Worm (Caenorhabditis elegans) whole organism, L1 larva: ENCODE measurements around the gene Y37E11AL.12.
A peak's percentile ranks its signal among the peaks of the same experiment; 100 is the strongest.

ENCODE experiments used
- C04F5.9 ChIP-seq: sonication (generic microtip); optimal IDR thresholded peaks from 2 replicates; lab custom pipeline; 2016; ENCODE audit warnings: missing genetic modification characterization, missing compliant biosample characterization
- C16A3.4 ChIP-seq: fragments of 150-350 bp; optimal IDR thresholded peaks from 2 replicates; lab custom pipeline; 2014; ENCODE audit warnings: missing biosample characterization, missing genetic modification characterization
- C34B4.2 ChIP-seq: sonication (generic microtip); optimal IDR thresholded peaks from 2 replicates; lab custom pipeline; 2017; ENCODE audit warnings: mild to moderate bottlenecking, missing genetic modification characterization, missing compliant biosample characterization
- aly-2 ChIP-seq: fragments of 150-350 bp; optimal IDR thresholded peaks from 2 replicates; lab custom pipeline; 2014; ENCODE audit warnings: missing biosample characterization, missing genetic modification characterization
- ama-1 ChIP-seq: fragments of 150-350 bp; optimal IDR thresholded peaks from 2 replicates; lab custom pipeline; 2014
- ceh-8 ChIP-seq: fragments of 200-800 bp; sonication (Bioruptor generic); optimal IDR thresholded peaks from 2 replicates; lab custom pipeline; 2018; ENCODE audit warnings: mild to moderate bottlenecking, missing genetic modification characterization, moderate library complexity, missing compliant biosample characterization
- ceh-82 ChIP-seq, 3 experiments: fragments of 150-350 bp in 1 of 3; sonication (generic microtip) in 2 of 3; optimal IDR thresholded peaks; 2 replicates each; lab custom pipeline; 2014 to 2017; ENCODE audit warnings: missing biosample characterization in 3 of 3, missing genetic modification characterization in 3 of 3
- ceh-88 ChIP-seq: fragments of 200-800 bp; sonication (Bioruptor generic); IDR thresholded peaks from 2 replicates; pipeline ENCODE4 v1.3.6; 2022; ENCODE audit warnings: missing genetic modification characterization, missing compliant biosample characterization
- dsc-1 ChIP-seq: sonication (generic microtip); optimal IDR thresholded peaks from 2 replicates; lab custom pipeline; 2016; ENCODE audit warnings: mild to moderate bottlenecking, missing genetic modification characterization, missing compliant biosample characterization
- efl-1 ChIP-seq, 4 experiments: fragments of 150-350 bp; optimal IDR thresholded peaks in 3 of 4; peaks in 1 of 4; 1 replicate in 1 of 4; 2 replicates in 3 of 4; lab custom pipeline; 2014; ENCODE audit warnings: missing biosample characterization in 2 of 4, missing genetic modification characterization in 2 of 4, missing genetic modification reagents in 2 of 4
- elt-2 ChIP-seq: sonication (generic microtip); optimal IDR thresholded peaks from 2 replicates; lab custom pipeline; 2016; ENCODE audit warnings: missing genetic modification characterization, mild to moderate bottlenecking, inconsistent platforms, missing compliant biosample characterization, missing genetic modification reagents
- elt-3 ChIP-seq, 6 experiments: fragments of 150-350 bp in 1 of 6; sonication (generic microtip); optimal IDR thresholded peaks; 2 replicates each; lab custom pipeline; 2017 to 2018; ENCODE audit warnings: missing biosample characterization in 6 of 6, missing genetic modification characterization in 6 of 6, inconsistent platforms in 1 of 6
- fos-1 ChIP-seq: fragments of 150-350 bp; optimal IDR thresholded peaks from 2 replicates; lab custom pipeline; 2014; ENCODE audit warnings: missing biosample characterization, missing genetic modification characterization
- grh-1 ChIP-seq: fragments of 200-800 bp; sonication (Bioruptor generic); IDR thresholded peaks from 2 replicates; pipeline ENCODE4 v1.3.6; 2022; ENCODE audit warnings: missing genetic modification reagents, missing genetic modification characterization, missing compliant biosample characterization
- hlh-17 ChIP-seq: fragments of 200-800 bp; sonication (Bioruptor generic); optimal IDR thresholded peaks from 2 replicates; lab custom pipeline; 2018; ENCODE audit warnings: missing genetic modification characterization, mild to moderate bottlenecking, missing compliant biosample characterization, moderate library complexity, borderline replicate concordance
- hpl-2 ChIP-seq: fragments of 150-350 bp; optimal IDR thresholded peaks from 2 replicates; lab custom pipeline; 2014; ENCODE audit warnings: missing biosample characterization, missing genetic modification reagents, missing genetic modification characterization
- irx-1 ChIP-seq: sonication (generic microtip); optimal IDR thresholded peaks from 2 replicates; lab custom pipeline; 2016; ENCODE audit warnings: missing genetic modification characterization, missing compliant biosample characterization
- isw-1 ChIP-seq: fragments of 200-800 bp; sonication (Bioruptor generic); IDR thresholded peaks from 2 replicates; pipeline ENCODE4 v1.3.6; 2022; ENCODE audit warnings: missing genetic modification characterization, missing compliant biosample characterization
- jun-1 ChIP-seq: fragments of 150-350 bp; optimal IDR thresholded peaks from 2 replicates; lab custom pipeline; 2014; ENCODE audit warnings: missing biosample characterization, missing genetic modification reagents, missing genetic modification characterization
- lin-14 ChIP-seq: fragments of 200-800 bp; sonication (Bioruptor generic); optimal IDR thresholded peaks from 2 replicates; lab custom pipeline; 2018; ENCODE audit warnings: mild to moderate bottlenecking, missing genetic modification characterization, moderate library complexity, missing compliant biosample characterization
- lin-15B ChIP-seq: fragments of 150-350 bp; sonication (generic microtip); optimal IDR thresholded peaks from 3 replicates; lab custom pipeline; 2014; ENCODE audit warnings: missing biosample characterization, missing genetic modification characterization
- lin-35 ChIP-seq, 2 experiments: fragments of 150-350 bp; optimal IDR thresholded peaks; 2 replicates each; lab custom pipeline; 2014; ENCODE audit warnings: missing biosample characterization in 2 of 2, missing genetic modification characterization in 2 of 2, missing genetic modification reagents in 2 of 2
- mab-9 ChIP-seq: fragments of 200-800 bp; sonication (Bioruptor generic); IDR thresholded peaks from 2 replicates; pipeline ENCODE4 v1.3.6; 2022; ENCODE audit warnings: missing genetic modification reagents, missing genetic modification characterization, missing compliant biosample characterization
- mdl-1 ChIP-seq, 2 experiments: fragments of 150-350 bp; optimal IDR thresholded peaks; 2 replicates each; lab custom pipeline; 2014 to 2017; ENCODE audit warnings: missing biosample characterization in 2 of 2, missing genetic modification characterization in 2 of 2, inconsistent platforms in 1 of 2
- mef-2 ChIP-seq: fragments of 150-350 bp; optimal IDR thresholded peaks from 2 replicates; lab custom pipeline; 2014; ENCODE audit warnings: missing biosample characterization, missing genetic modification characterization
- mep-1 ChIP-seq: fragments of 150-350 bp; optimal IDR thresholded peaks from 2 replicates; lab custom pipeline; 2014; ENCODE audit warnings: missing biosample characterization, missing genetic modification characterization
- nhr-11 ChIP-seq: fragments of 150-350 bp; optimal IDR thresholded peaks from 2 replicates; lab custom pipeline; 2014; ENCODE audit warnings: missing biosample characterization, missing genetic modification characterization
- nhr-12 ChIP-seq: sonication (generic microtip); optimal IDR thresholded peaks from 2 replicates; lab custom pipeline; 2017; ENCODE audit warnings: missing biosample characterization, missing genetic modification characterization
- nhr-19 ChIP-seq: fragments of 200-800 bp; sonication (Bioruptor generic); conservative IDR thresholded peaks from 2 replicates; pipeline ENCODE4 v1.3.6; 2022; ENCODE audit warnings: missing genetic modification characterization, missing compliant biosample characterization
- nhr-20 ChIP-seq: sonication (generic microtip); optimal IDR thresholded peaks from 2 replicates; lab custom pipeline; 2016; ENCODE audit warnings: mild to moderate bottlenecking, missing genetic modification characterization, missing compliant biosample characterization
- nhr-237 ChIP-seq: fragments of 150-350 bp; optimal IDR thresholded peaks from 2 replicates; lab custom pipeline; 2014; ENCODE audit warnings: missing biosample characterization, missing genetic modification characterization
- nhr-47 ChIP-seq: sonication (generic microtip); optimal IDR thresholded peaks from 2 replicates; lab custom pipeline; 2016; ENCODE audit warnings: mild to moderate bottlenecking, missing genetic modification characterization, moderate library complexity, missing compliant biosample characterization
- nhr-77 ChIP-seq: fragments of 150-350 bp; optimal IDR thresholded peaks from 2 replicates; lab custom pipeline; 2014; ENCODE audit warnings: missing biosample characterization, missing genetic modification characterization
- nhr-84 ChIP-seq: sonication (generic microtip); optimal IDR thresholded peaks from 2 replicates; lab custom pipeline; 2017; ENCODE audit warnings: missing biosample characterization, missing genetic modification characterization
- nhr-85 ChIP-seq: sonication (generic microtip); peaks from one replicate; lab custom pipeline; 2016; ENCODE audit warnings: missing genetic modification characterization, inconsistent platforms, missing compliant biosample characterization
- nhr-90 ChIP-seq: sonication (generic microtip); optimal IDR thresholded peaks from 2 replicates; lab custom pipeline; 2016; ENCODE audit warnings: mild to moderate bottlenecking, missing genetic modification characterization, missing compliant biosample characterization; ENCODE audit not compliant: poor library complexity
- pax-3 ChIP-seq: fragments of 200-800 bp; sonication (Bioruptor generic); optimal IDR thresholded peaks from 2 replicates; lab custom pipeline; 2018; ENCODE audit warnings: mild to moderate bottlenecking, missing genetic modification characterization, moderate library complexity, missing compliant biosample characterization
- snpc-4 ChIP-seq: fragments of 150-350 bp; optimal IDR thresholded peaks from 2 replicates; lab custom pipeline; 2014; ENCODE audit warnings: missing biosample characterization, missing genetic modification characterization
- sptf-1 ChIP-seq: fragments of 150-350 bp; optimal IDR thresholded peaks from 2 replicates; lab custom pipeline; 2014; ENCODE audit warnings: missing biosample characterization, missing genetic modification characterization
- sup-37 ChIP-seq: fragments of 200-800 bp; sonication (Bioruptor generic); optimal IDR thresholded peaks from 2 replicates; lab custom pipeline; 2018; ENCODE audit warnings: mild to moderate bottlenecking, missing genetic modification characterization, missing compliant biosample characterization
- swsn-7 ChIP-seq: sonication (generic microtip); optimal IDR thresholded peaks from 2 replicates; lab custom pipeline; 2016; ENCODE audit warnings: missing genetic modification characterization, missing compliant biosample characterization
- tbx-2 ChIP-seq: sonication (generic microtip); optimal IDR thresholded peaks from 2 replicates; lab custom pipeline; 2016; ENCODE audit warnings: missing genetic modification characterization, missing compliant biosample characterization
- unc-130 ChIP-seq: fragments of 150-350 bp; optimal IDR thresholded peaks from 2 replicates; lab custom pipeline; 2017; ENCODE audit warnings: missing biosample characterization, missing genetic modification characterization, inconsistent platforms
- unc-62 ChIP-seq: fragments of 150-350 bp; optimal IDR thresholded peaks from 2 replicates; lab custom pipeline; 2014; ENCODE audit warnings: missing biosample characterization, missing genetic modification reagents, missing genetic modification characterization
- unc-86 ChIP-seq: sonication (generic microtip); optimal IDR thresholded peaks from 2 replicates; lab custom pipeline; 2016; ENCODE audit warnings: missing genetic modification characterization, missing compliant biosample characterization
- unc-98 ChIP-seq: fragments of 200-800 bp; sonication (Bioruptor generic); IDR thresholded peaks from 2 replicates; pipeline ENCODE4 v1.3.6; 2022; ENCODE audit warnings: missing genetic modification characterization, missing compliant biosample characterization
- xbp-1 ChIP-seq: sonication (generic microtip); optimal IDR thresholded peaks from 2 replicates; lab custom pipeline; 2016; ENCODE audit warnings: missing genetic modification characterization, missing compliant biosample characterization
- zag-1 ChIP-seq: fragments of 150-350 bp; optimal IDR thresholded peaks from 2 replicates; lab custom pipeline; 2014; ENCODE audit warnings: missing biosample characterization, missing genetic modification characterization
- ztf-11 ChIP-seq, 2 experiments: sonication (generic microtip); optimal IDR thresholded peaks; 2 replicates each; lab custom pipeline; 2016 to 2017; ENCODE audit warnings: missing genetic modification characterization in 2 of 2, missing biosample characterization in 1 of 2, missing compliant biosample characterization in 1 of 2

Gene Y37E11AL.12

ce11 chrIV:3740830-3741477, 39.2 kb upstream of the Y37E11AL.12 start, which contains the start of gene nape-1 (continued):
- TF ChIP-seq mef-2 (tag; lab: Kevin White, UChicago) (peak; percentile 35), C04F5.9 (tag; lab: Kevin White, UChicago) (no peak), nhr-237 (no peak), grh-1 (GFP tag; lab: Robert Waterston, UW) (peak; percentile 41; the same call in 1 of the 2 replicates), dsc-1 (tag; lab: Kevin White, UChicago) (no peak), efl-1 (optimal IDR thresholded peaks at IDR 0.05; lab: Kevin White, UChicago) (peak; percentile 40 to 47), efl-1 (GFP tag; optimal IDR thresholded peaks at IDR 0.05 in 1 of 2; lab: Kevin White, UChicago) (peak; percentile 26 to 93), mab-9 (GFP tag; lab: Robert Waterston, UW) (no peak), ama-1 (no peak), isw-1 (GFP tag; lab: Robert Waterston, UW) (no peak), unc-62 (GFP tag; lab: Kevin White, UChicago) (no peak), tbx-2 (tag; lab: Kevin White, UChicago) (peak; percentile 43), nhr-12 (tag; lab: Kevin White, UChicago) (no peak), hlh-17 (no peak), nhr-19 (GFP tag; lab: Robert Waterston, UW) (no peak; the same call in 1 of the 2 replicates), nhr-77 (peak; percentile 77), nhr-11 (no peak), jun-1 (no peak), pax-3 (tag; lab: Kevin White, UChicago) (no peak), C34B4.2 (tag; lab: Kevin White, UChicago) (no peak)

ce11 chrIV:3738655-3739403, 37.0 kb upstream of the Y37E11AL.12 start, which contains the start of gene nape-2:
Gene nape-2, minus strand, starts transcription at chrIV:3738925.
- TF ChIP-seq irx-1 (tag; lab: Kevin White, UChicago), result no peak
- no peak for TF ChIP-seq xbp-1 (tag; lab: Kevin White, UChicago)
- no peak for TF ChIP-seq unc-86 (tag; lab: Kevin White, UChicago)
- no peak for TF ChIP-seq ztf-11 (tag; optimal IDR thresholded peaks at IDR 0.05; lab: Kevin White, UChicago)
- no peak for TF ChIP-seq zag-1 (tag; lab: Kevin White, UChicago)
- TF ChIP-seq snpc-4 (tag; lab: Kevin White, UChicago), result peak; percentile 37
- no peak for TF ChIP-seq C34B4.2 (tag; lab: Kevin White, UChicago)
- no peak for TF ChIP-seq ceh-82 (tag; optimal IDR thresholded peaks at IDR 0.05; lab: Kevin White, UChicago)
- TF ChIP-seq C16A3.4 (tag; lab: Kevin White, UChicago), result no peak
- TF ChIP-seq hpl-2, result no peak
- TF ChIP-seq swsn-7, result no peak
- TF ChIP-seq lin-35 (GFP tag; optimal IDR thresholded peaks at IDR 0.05; lab: Kevin White, UChicago), result peak in 1 of 2 experiments; percentile 32
- no peak for TF ChIP-seq sup-37 (GFP tag; lab: Kevin White, UChicago)
- TF ChIP-seq mep-1 (tag; lab: Kevin White, UChicago), result no peak
- no peak for TF ChIP-seq fos-1
- no peak for TF ChIP-seq pax-3 (tag; lab: Kevin White, UChicago)
- peak; percentile 45 for TF ChIP-seq lin-15B
- no peak for TF ChIP-seq nhr-85 (tag; lab: Kevin White, UChicago)
- TF ChIP-seq mdl-1 (tag; optimal IDR thresholded peaks at IDR 0.05; lab: Kevin White, UChicago), result no peak
- TF ChIP-seq lin-14, result peak; percentile 70
- TF ChIP-seq elt-2, result no peak
- TF ChIP-seq mab-9 (GFP tag; lab: Robert Waterston, UW), result no peak
- no peak for TF ChIP-seq tbx-2 (tag; lab: Kevin White, UChicago)
- no peak for TF ChIP-seq elt-3 (tag; optimal IDR thresholded peaks at IDR 0.05; lab: Kevin White, UChicago)
- TF ChIP-seq unc-130 (tag; lab: Kevin White, UChicago), result no peak
- TF ChIP-seq aly-2 (tag; lab: Kevin White, UChicago), result no peak
- TF ChIP-seq sptf-1, result no peak
- no peak for TF ChIP-seq ceh-88 (GFP tag; lab: Robert Waterston, UW)
- no peak for TF ChIP-seq nhr-12 (tag; lab: Kevin White, UChicago)
- TF ChIP-seq unc-98 (GFP tag; lab: Robert Waterston, UW), result no peak
- TF ChIP-seq nhr-20 (tag; lab: Kevin White, UChicago), result no peak
- no peak for TF ChIP-seq nhr-90 (tag; lab: Kevin White, UChicago)
- no peak for TF ChIP-seq nhr-237
- no peak for TF ChIP-seq nhr-84 (tag; lab: Kevin White, UChicago)
- TF ChIP-seq nhr-47 (tag; lab: Kevin White, UChicago), result peak; percentile 6
- no peak for TF ChIP-seq ceh-8 (GFP tag; lab: Kevin White, UChicago)
- no peak for TF ChIP-seq ama-1
- no peak for TF ChIP-seq mef-2 (tag; lab: Kevin White, UChicago)
